Fruit fly (Drosophila melanogaster): ENCODE results near the gene Grip.
A peak's percentile ranks its signal among the peaks of the same experiment; 100 is the strongest.

The Grip gene

dm6 chrX:5965517-5966397 lies at the start of gene Grip (continued):
- no peak for TF ChIP-seq CG6683 (GFP tag; optimal IDR thresholded peaks at IDR 0.05)
- TF ChIP-seq CG7556 (GFP tag; optimal IDR thresholded peaks at IDR 0.05): peak; percentile 51
- TF ChIP-seq zen (tag; optimal IDR thresholded peaks at IDR 0.05): peak; percentile 1
- peak; percentile 41 for TF ChIP-seq Sox102F (GFP tag; optimal IDR thresholded peaks at IDR 0.05)
- TF ChIP-seq Atf3 (GFP tag; optimal IDR thresholded peaks at IDR 0.05): no peak
- TF ChIP-seq Atf6 (GFP tag; IDR thresholded peaks at IDR 0.05): no peak
- TF ChIP-seq otp (GFP tag; IDR thresholded peaks at IDR 0.05): no peak
- TF ChIP-seq Nf-YC (tag; optimal IDR thresholded peaks at IDR 0.05): peak; percentile 12
- no peak for TF ChIP-seq croc (GFP tag; conservative IDR thresholded peaks at IDR 0.05)
- TF ChIP-seq slou (GFP tag; optimal IDR thresholded peaks at IDR 0.05): peak; percentile 1
- TF ChIP-seq Opbp (GFP tag; IDR thresholded peaks at IDR 0.05; ENCODE audit: partially characterized antibody): peak; percentile 31; the same call in 2 of the 3 replicates
- peak; percentile 9 for TF ChIP-seq CG15269 (tag; optimal IDR thresholded peaks at IDR 0.05)
- peak; percentile 42 for TF ChIP-seq CG33557 (GFP tag; optimal IDR thresholded peaks at IDR 0.05)
- TF ChIP-seq CG11504 (tag; optimal IDR thresholded peaks at IDR 0.05): peak; percentile 80
- TF ChIP-seq Lim3 (GFP tag; IDR thresholded peaks at IDR 0.05): no peak
- peak; percentile 55; the same call in 1 of the 2 replicates for TF ChIP-seq CG31441 (GFP tag; IDR thresholded peaks at IDR 0.05)
- no peak for TF ChIP-seq kni (GFP tag; optimal IDR thresholded peaks at IDR 0.05)
- peak; percentile 17; the same call in 1 of the 2 replicates for TF ChIP-seq CG17328 (GFP tag; IDR thresholded peaks at IDR 0.05)
- peak; percentile 38 for TF ChIP-seq CG12659 (GFP tag; optimal IDR thresholded peaks at IDR 0.05)
- TF ChIP-seq CG7357 (GFP tag; IDR thresholded peaks at IDR 0.05): 0 out of 3 replicates have a peak, but pooled peaks have one; percentile 20
- TF ChIP-seq Tbp (GFP tag; optimal IDR thresholded peaks at IDR 0.05): no peak
- 0 out of 3 replicates have a peak, but pooled peaks have one; percentile 11 for TF ChIP-seq H15 (GFP tag; IDR thresholded peaks at IDR 0.05)
- no peak for TF ChIP-seq CG9609 (GFP tag; optimal IDR thresholded peaks at IDR 0.05)
- peak; percentile 26 for TF ChIP-seq CG10209 (GFP tag; optimal IDR thresholded peaks at IDR 0.05)
- no peak for TF ChIP-seq ham (GFP tag; IDR thresholded peaks at IDR 0.05)
- TF ChIP-seq row (GFP tag; IDR thresholded peaks at IDR 0.05): peak; percentile 72
- peak; percentile 57 for TF ChIP-seq CG2678 (tag; optimal IDR thresholded peaks at IDR 0.05)
- TF ChIP-seq knrl (GFP tag; IDR thresholded peaks at IDR 0.05; ENCODE audit: partially characterized antibody): peak; percentile 68; the same call in 2 of the 3 replicates
- TF ChIP-seq Trl (optimal IDR thresholded peaks at IDR 0.05): peak; percentile 58 to 84
- TF ChIP-seq Trl (GFP tag; optimal IDR thresholded peaks at IDR 0.05): no peak
- TF ChIP-seq CG2712 (tag; optimal IDR thresholded peaks at IDR 0.05): peak; percentile 71
- TF ChIP-seq unc-4 (GFP tag; IDR thresholded peaks at IDR 0.05; ENCODE audit: partially characterized antibody): peak; percentile 55; the same call in 1 of the 2 replicates
- TF ChIP-seq phol (tag; optimal IDR thresholded peaks at IDR 0.05): peak; percentile 49
- peak; percentile 5 for TF ChIP-seq tin (GFP tag; optimal IDR thresholded peaks at IDR 0.05)
- TF ChIP-seq CG32532 (GFP tag; IDR thresholded peaks at IDR 0.05): no peak
- TF ChIP-seq CG12155 (GFP tag; optimal IDR thresholded peaks at IDR 0.05): no peak
- TF ChIP-seq Rfx (GFP tag; IDR thresholded peaks at IDR 0.05): peak; percentile 36; the same call in 1 of the 2 replicates
- TF ChIP-seq bsh (GFP tag; optimal IDR thresholded peaks at IDR 0.05): peak in 1 of 2 experiments; percentile 38
- no peak for TF ChIP-seq chn (GFP tag; optimal IDR thresholded peaks at IDR 0.05)
- peak; percentile 1 for TF ChIP-seq twi (tag; optimal IDR thresholded peaks at IDR 0.05)
- TF ChIP-seq grau (tag; optimal IDR thresholded peaks at IDR 0.05): peak; percentile 48
- TF ChIP-seq Nf-YB (GFP tag; optimal IDR thresholded peaks at IDR 0.05): peak; percentile 28
- TF ChIP-seq HLHmδ (GFP tag; optimal IDR thresholded peaks at IDR 0.05): peak; percentile 64
- 0 out of 2 replicates have a peak, but pooled peaks have one; percentile 13 for TF ChIP-seq H2.0 (GFP tag; IDR thresholded peaks at IDR 0.05)
- TF ChIP-seq CG8944 (GFP tag; optimal IDR thresholded peaks at IDR 0.05): no peak
- TF ChIP-seq CG13123 (GFP tag; optimal IDR thresholded peaks at IDR 0.05): no peak
- peak; percentile 50 for TF ChIP-seq CG17829 (tag; optimal IDR thresholded peaks at IDR 0.05)
- no peak for TF ChIP-seq Mrtf (GFP tag; IDR thresholded peaks at IDR 0.05)
